Fruit fly (Drosophila melanogaster): Measurements from ENCODE around the gene Pdha.

Gene Pdha

DNA sequence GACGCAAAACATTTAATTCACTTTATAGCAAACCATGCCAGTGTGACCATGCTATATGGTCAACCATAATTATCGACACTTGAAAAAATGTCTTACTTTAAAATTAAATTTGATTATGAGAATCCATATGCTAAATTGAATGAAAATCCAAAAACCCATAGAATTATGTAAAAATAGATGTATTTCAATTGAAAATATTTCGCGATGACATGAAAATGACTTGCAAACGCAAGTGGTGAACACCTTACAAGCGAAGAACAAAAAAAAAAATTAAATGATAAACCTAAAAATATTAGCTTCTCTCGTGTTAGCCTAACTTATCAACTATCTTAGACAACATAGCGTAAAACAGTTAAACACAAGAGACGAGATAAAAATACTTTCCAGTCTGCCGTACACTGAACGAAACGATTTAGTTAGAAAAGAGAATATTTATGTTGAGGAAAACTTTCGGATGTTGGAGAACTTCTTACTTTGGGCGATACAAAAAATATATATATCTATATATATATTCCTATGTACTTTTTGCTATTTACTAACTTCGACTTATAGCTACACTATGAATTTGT lies 22.2 kb upstream of the Pdha start (continued):
- TF ChIP-seq pan (optimal IDR thresholded peaks at IDR 0.05) (no peak), pan (GFP tag; optimal IDR thresholded peaks at IDR 0.05 in 1 of 2, IDR thresholded peaks at IDR 0.05 in 1 of 2) (peak in 1 of 2 experiments; percentile 69), Usf (GFP tag; optimal IDR thresholded peaks at IDR 0.05) (no peak), usp (GFP tag; optimal IDR thresholded peaks at IDR 0.05) (no peak), CG16863 (GFP tag; optimal IDR thresholded peaks at IDR 0.05) (peak; percentile 61), CG15479 (GFP tag; optimal IDR thresholded peaks at IDR 0.05) (no peak), CG6791 (GFP tag; IDR thresholded peaks at IDR 0.05; ENCODE audit: partially characterized antibody) (no peak), CG34224 (GFP tag; IDR thresholded peaks at IDR 0.05; ENCODE audit: partially characterized antibody) (no peak), CG7786 (GFP tag; optimal IDR thresholded peaks at IDR 0.05) (peak; percentile 35), nerfin-2 (GFP tag; IDR thresholded peaks at IDR 0.05; ENCODE audit: partially characterized antibody) (no peak), Poxn (GFP tag; IDR thresholded peaks at IDR 0.05) (no peak), CG4328 (GFP tag; optimal IDR thresholded peaks at IDR 0.05) (no peak), H15 (GFP tag; IDR thresholded peaks at IDR 0.05) (0 out of 3 replicates have a peak, but pooled peaks have one; percentile 45), CG12071 (GFP tag; optimal IDR thresholded peaks at IDR 0.05) (peak; percentile 17), CG11398 (GFP tag; optimal IDR thresholded peaks at IDR 0.05) (peak; percentile 32), Blimp-1 (GFP tag; optimal IDR thresholded peaks at IDR 0.05) (peak; percentile 55), CG9817 (tag; optimal IDR thresholded peaks at IDR 0.05) (peak; percentile 26), Fer3 (tag; optimal IDR thresholded peaks at IDR 0.05) (peak; percentile 57), org-1 (GFP tag; optimal IDR thresholded peaks at IDR 0.05) (peak; percentile 41), CG7963 (GFP tag; IDR thresholded peaks at IDR 0.05; ENCODE audit: partially characterized antibody) (no peak), NK7.1 (GFP tag; optimal IDR thresholded peaks at IDR 0.05) (no peak), Dad (GFP tag; optimal IDR thresholded peaks at IDR 0.05) (no peak), cato (GFP tag; optimal IDR thresholded peaks at IDR 0.05; ENCODE audit: borderline replicate concordance) (peak; percentile 39), her (GFP tag; optimal IDR thresholded peaks at IDR 0.05) (peak; percentile 31), al (GFP tag; IDR thresholded peaks at IDR 0.05) (peak; percentile 46), CG10274 (GFP tag; optimal IDR thresholded peaks at IDR 0.05) (no peak), CG12236 (GFP tag; optimal IDR thresholded peaks at IDR 0.05) (peak; percentile 29), CG12769 (tag; optimal IDR thresholded peaks at IDR 0.05) (no peak), CG13123 (GFP tag; optimal IDR thresholded peaks at IDR 0.05) (no peak), Hr78 (GFP tag; optimal IDR thresholded peaks at IDR 0.05) (no peak), Taf1 (GFP tag; IDR thresholded peaks at IDR 0.05) (no peak; the same call in 1 of the 2 replicates), CG8290 (GFP tag; optimal IDR thresholded peaks at IDR 0.05) (peak; percentile 23), CG8290 (tag; optimal IDR thresholded peaks at IDR 0.05) (no peak), Atf3 (GFP tag; optimal IDR thresholded peaks at IDR 0.05) (peak; percentile 29), Gug (GFP tag; IDR thresholded peaks at IDR 0.05) (0 out of 4 replicates have a peak, but pooled peaks have one; percentile 17), Ada2b (GFP tag; IDR thresholded peaks at IDR 0.05) (no peak; the same call in 1 of the 2 replicates), PHDP (tag; optimal IDR thresholded peaks at IDR 0.05) (peak; percentile 60), CG6175 (GFP tag; IDR thresholded peaks at IDR 0.05) (no peak), tin (GFP tag; optimal IDR thresholded peaks at IDR 0.05) (peak; percentile 1), phol (tag; optimal IDR thresholded peaks at IDR 0.05) (peak; percentile 58), zen2 (GFP tag; IDR thresholded peaks at IDR 0.05; ENCODE audit: partially characterized antibody) (no peak), Pdp1 (GFP tag; optimal IDR thresholded peaks at IDR 0.05) (peak; percentile 11 to 31), CG4424 (GFP tag; optimal IDR thresholded peaks at IDR 0.05) (peak; percentile 58), slbo (GFP tag; IDR thresholded peaks at IDR 0.05) (peak; percentile 66), ase (GFP tag; IDR thresholded peaks at IDR 0.05) (no peak), sc (optimal IDR thresholded peaks at IDR 0.05) (no peak), sc (GFP tag; optimal IDR thresholded peaks at IDR 0.05) (no peak), da (GFP tag; optimal IDR thresholded peaks at IDR 0.05) (no peak), CG11695 (GFP tag; IDR thresholded peaks at IDR 0.05) (peak; percentile 67; the same call in 2 of the 3 replicates), CG11456 (GFP tag; IDR thresholded peaks at IDR 0.05) (0 out of 3 replicates have a peak, but pooled peaks have one; percentile 44)
